Worm (Caenorhabditis elegans) whole organism, L1 larva: Measurements from ENCODE around the gene srlf-3.
A peak's percentile ranks its signal among the peaks of the same experiment; 100 is the strongest.

Experiments used
- F16B12.6 ChIP-seq: fragments of 150-350 bp; optimal IDR thresholded peaks from 2 replicates; lab custom pipeline; 2014; ENCODE audit warnings: missing biosample characterization, missing genetic modification characterization
- Y116A8C.19 ChIP-seq: sonication (generic microtip); optimal IDR thresholded peaks from 2 replicates; lab custom pipeline; 2016; ENCODE audit warnings: missing compliant biosample characterization, missing genetic modification characterization, borderline replicate concordance
- alr-1 ChIP-seq: fragments of 200-800 bp; sonication (Bioruptor generic); optimal IDR thresholded peaks from 2 replicates; lab custom pipeline; 2018; ENCODE audit warnings: borderline replicate concordance, mild to moderate bottlenecking, missing genetic modification characterization, missing compliant biosample characterization
- aly-2 ChIP-seq: fragments of 150-350 bp; optimal IDR thresholded peaks from 2 replicates; lab custom pipeline; 2014; ENCODE audit warnings: missing biosample characterization, missing genetic modification characterization
- ama-1 ChIP-seq: fragments of 150-350 bp; optimal IDR thresholded peaks from 2 replicates; lab custom pipeline; 2014
- blmp-1 ChIP-seq: fragments of 150-350 bp; optimal IDR thresholded peaks from 2 replicates; lab custom pipeline; 2014; ENCODE audit warnings: missing biosample characterization, missing genetic modification characterization
- ceh-63 ChIP-seq: fragments of 200-800 bp; sonication (Bioruptor generic); optimal IDR thresholded peaks from 2 replicates; lab custom pipeline; 2018; ENCODE audit warnings: mild to moderate bottlenecking, missing genetic modification characterization, missing compliant biosample characterization
- ceh-8 ChIP-seq: fragments of 200-800 bp; sonication (Bioruptor generic); optimal IDR thresholded peaks from 2 replicates; lab custom pipeline; 2018; ENCODE audit warnings: mild to moderate bottlenecking, missing genetic modification characterization, moderate library complexity, missing compliant biosample characterization
- ceh-88 ChIP-seq: fragments of 200-800 bp; sonication (Bioruptor generic); IDR thresholded peaks from 2 replicates; pipeline ENCODE4 v1.3.6; 2022; ENCODE audit warnings: missing genetic modification characterization, missing compliant biosample characterization
- dpl-1 ChIP-seq, 3 experiments: fragments of 150-350 bp in 2 of 3; sonication (generic microtip) in 1 of 3; optimal IDR thresholded peaks; 2 replicates each; lab custom pipeline; 2014 to 2017; ENCODE audit warnings: missing biosample characterization in 3 of 3, missing genetic modification characterization in 3 of 3, missing genetic modification reagents in 3 of 3
- dsc-1 ChIP-seq: sonication (generic microtip); optimal IDR thresholded peaks from 2 replicates; lab custom pipeline; 2016; ENCODE audit warnings: mild to moderate bottlenecking, missing genetic modification characterization, missing compliant biosample characterization
- efl-3 ChIP-seq: fragments of 200-800 bp; sonication (Bioruptor generic); optimal IDR thresholded peaks from 2 replicates; lab custom pipeline; 2018; ENCODE audit warnings: mild to moderate bottlenecking, missing genetic modification characterization, missing compliant biosample characterization
- egl-13 ChIP-seq: sonication (generic microtip); optimal IDR thresholded peaks from 2 replicates; lab custom pipeline; 2016; ENCODE audit warnings: missing genotype, missing genetic modification reagents, missing genetic modification characterization, missing compliant biosample characterization
- egl-27 ChIP-seq, 2 experiments: fragments of 150-350 bp in 1 of 2; sonication (generic microtip); optimal IDR thresholded peaks; 3 replicates each; lab custom pipeline; 2017 to 2018; ENCODE audit warnings: missing biosample characterization in 2 of 2, missing genetic modification characterization in 2 of 2, missing genetic modification reagents in 2 of 2
- elt-2 ChIP-seq: sonication (generic microtip); optimal IDR thresholded peaks from 2 replicates; lab custom pipeline; 2016; ENCODE audit warnings: missing genetic modification characterization, mild to moderate bottlenecking, inconsistent platforms, missing compliant biosample characterization, missing genetic modification reagents
- elt-3 ChIP-seq, 6 experiments: fragments of 150-350 bp in 1 of 6; sonication (generic microtip); optimal IDR thresholded peaks; 2 replicates each; lab custom pipeline; 2017 to 2018; ENCODE audit warnings: missing biosample characterization in 6 of 6, missing genetic modification characterization in 6 of 6, inconsistent platforms in 1 of 6
- fkh-10 ChIP-seq: sonication (generic microtip); optimal IDR thresholded peaks from 2 replicates; lab custom pipeline; 2017; ENCODE audit warnings: missing biosample characterization, missing genetic modification reagents, missing genetic modification characterization
- fkh-4 ChIP-seq: sonication (generic microtip); optimal IDR thresholded peaks from 2 replicates; lab custom pipeline; 2016; ENCODE audit warnings: missing compliant biosample characterization, missing genetic modification characterization, borderline replicate concordance
- fos-1 ChIP-seq: fragments of 150-350 bp; optimal IDR thresholded peaks from 2 replicates; lab custom pipeline; 2014; ENCODE audit warnings: missing biosample characterization, missing genetic modification characterization
- hlh-4 ChIP-seq: sonication (generic microtip); optimal IDR thresholded peaks from 2 replicates; lab custom pipeline; 2016; ENCODE audit warnings: mild to moderate bottlenecking, missing genetic modification characterization, missing compliant biosample characterization
- irx-1 ChIP-seq: sonication (generic microtip); optimal IDR thresholded peaks from 2 replicates; lab custom pipeline; 2016; ENCODE audit warnings: missing genetic modification characterization, missing compliant biosample characterization
- isw-1 ChIP-seq: fragments of 200-800 bp; sonication (Bioruptor generic); IDR thresholded peaks from 2 replicates; pipeline ENCODE4 v1.3.6; 2022; ENCODE audit warnings: missing genetic modification characterization, missing compliant biosample characterization
- jun-1 ChIP-seq: fragments of 150-350 bp; optimal IDR thresholded peaks from 2 replicates; lab custom pipeline; 2014; ENCODE audit warnings: missing biosample characterization, missing genetic modification reagents, missing genetic modification characterization
- lin-39 ChIP-seq: fragments of 150-350 bp; optimal IDR thresholded peaks from 2 replicates; lab custom pipeline; 2014; ENCODE audit warnings: missing biosample characterization, missing genetic modification reagents, missing genetic modification characterization
- lsy-2 ChIP-seq, 2 experiments: fragments of 150-350 bp; optimal IDR thresholded peaks; 2 replicates each; lab custom pipeline; 2014; ENCODE audit warnings: missing biosample characterization in 2 of 2, missing genetic modification characterization in 2 of 2
- mab-9 ChIP-seq: fragments of 200-800 bp; sonication (Bioruptor generic); IDR thresholded peaks from 2 replicates; pipeline ENCODE4 v1.3.6; 2022; ENCODE audit warnings: missing genetic modification reagents, missing genetic modification characterization, missing compliant biosample characterization
- mdl-1 ChIP-seq, 2 experiments: fragments of 150-350 bp; optimal IDR thresholded peaks; 2 replicates each; lab custom pipeline; 2014 to 2017; ENCODE audit warnings: missing biosample characterization in 2 of 2, missing genetic modification characterization in 2 of 2, inconsistent platforms in 1 of 2
- nhr-12 ChIP-seq: sonication (generic microtip); optimal IDR thresholded peaks from 2 replicates; lab custom pipeline; 2017; ENCODE audit warnings: missing biosample characterization, missing genetic modification characterization
- nhr-19 ChIP-seq: fragments of 200-800 bp; sonication (Bioruptor generic); conservative IDR thresholded peaks from 2 replicates; pipeline ENCODE4 v1.3.6; 2022; ENCODE audit warnings: missing genetic modification characterization, missing compliant biosample characterization
- nhr-20 ChIP-seq: sonication (generic microtip); optimal IDR thresholded peaks from 2 replicates; lab custom pipeline; 2016; ENCODE audit warnings: mild to moderate bottlenecking, missing genetic modification characterization, missing compliant biosample characterization
- nhr-71 ChIP-seq: sonication (generic microtip); optimal IDR thresholded peaks from 2 replicates; lab custom pipeline; 2016; ENCODE audit warnings: mild to moderate bottlenecking, missing genetic modification characterization, moderate library complexity, missing compliant biosample characterization
- nhr-76 ChIP-seq: sonication (generic microtip); optimal IDR thresholded peaks from 2 replicates; lab custom pipeline; 2017; ENCODE audit warnings: missing biosample characterization, missing genetic modification characterization
- nhr-84 ChIP-seq: sonication (generic microtip); optimal IDR thresholded peaks from 2 replicates; lab custom pipeline; 2017; ENCODE audit warnings: missing biosample characterization, missing genetic modification characterization
- nhr-85 ChIP-seq: sonication (generic microtip); peaks from one replicate; lab custom pipeline; 2016; ENCODE audit warnings: missing genetic modification characterization, inconsistent platforms, missing compliant biosample characterization
- pag-3 ChIP-seq: sonication (generic microtip); optimal IDR thresholded peaks from 2 replicates; lab custom pipeline; 2017; ENCODE audit warnings: missing genetic modification characterization, mild to moderate bottlenecking, missing compliant biosample characterization, antibody characterized with exemption, borderline replicate concordance; ENCODE audit not compliant: insufficient read depth
- pax-3 ChIP-seq: fragments of 200-800 bp; sonication (Bioruptor generic); optimal IDR thresholded peaks from 2 replicates; lab custom pipeline; 2018; ENCODE audit warnings: mild to moderate bottlenecking, missing genetic modification characterization, moderate library complexity, missing compliant biosample characterization
- pqm-1 ChIP-seq: sonication (generic microtip); optimal IDR thresholded peaks from 3 replicates; lab custom pipeline; 2017; ENCODE audit warnings: missing biosample characterization, missing genetic modification characterization
- skn-1 ChIP-seq: fragments of 150-350 bp; optimal IDR thresholded peaks from 2 replicates; lab custom pipeline; 2014; ENCODE audit warnings: missing biosample characterization, missing genetic modification characterization
- snpc-4 ChIP-seq: fragments of 150-350 bp; optimal IDR thresholded peaks from 2 replicates; lab custom pipeline; 2014; ENCODE audit warnings: missing biosample characterization, missing genetic modification characterization
- snu-23 ChIP-seq: sonication (generic microtip); optimal IDR thresholded peaks from 2 replicates; lab custom pipeline; 2016; ENCODE audit warnings: missing genetic modification characterization, missing compliant biosample characterization
- sox-4 ChIP-seq: sonication (generic microtip); optimal IDR thresholded peaks from 2 replicates; lab custom pipeline; 2016; ENCODE audit warnings: missing genetic modification characterization, missing compliant biosample characterization
- sptf-1 ChIP-seq: fragments of 150-350 bp; optimal IDR thresholded peaks from 2 replicates; lab custom pipeline; 2014; ENCODE audit warnings: missing biosample characterization, missing genetic modification characterization
- sup-37 ChIP-seq: fragments of 200-800 bp; sonication (Bioruptor generic); optimal IDR thresholded peaks from 2 replicates; lab custom pipeline; 2018; ENCODE audit warnings: mild to moderate bottlenecking, missing genetic modification characterization, missing compliant biosample characterization
- swsn-7 ChIP-seq: sonication (generic microtip); optimal IDR thresholded peaks from 2 replicates; lab custom pipeline; 2016; ENCODE audit warnings: missing genetic modification characterization, missing compliant biosample characterization
- tlp-1 ChIP-seq: fragments of 150-350 bp; optimal IDR thresholded peaks from 2 replicates; lab custom pipeline; 2014; ENCODE audit warnings: missing biosample characterization, missing genetic modification characterization
- unc-30 ChIP-seq: sonication (generic microtip); optimal IDR thresholded peaks from 2 replicates; lab custom pipeline; 2017; ENCODE audit warnings: missing biosample characterization, missing genetic modification characterization
- unc-86 ChIP-seq: sonication (generic microtip); optimal IDR thresholded peaks from 2 replicates; lab custom pipeline; 2016; ENCODE audit warnings: missing genetic modification characterization, missing compliant biosample characterization
- vab-15 ChIP-seq: sonication (generic microtip); optimal IDR thresholded peaks from 2 replicates; lab custom pipeline; 2017; ENCODE audit warnings: missing genotype, mild to moderate bottlenecking, missing genetic modification characterization, missing compliant biosample characterization
- xbp-1 ChIP-seq: sonication (generic microtip); optimal IDR thresholded peaks from 2 replicates; lab custom pipeline; 2016; ENCODE audit warnings: missing genetic modification characterization, missing compliant biosample characterization
- zag-1 ChIP-seq: fragments of 150-350 bp; optimal IDR thresholded peaks from 2 replicates; lab custom pipeline; 2014; ENCODE audit warnings: missing biosample characterization, missing genetic modification characterization

srlf-3 gene

ce11 chrIV:8526050-8526449, 38.8 kb downstream of the srlf-3 start (continued):
- peak in 1 of 3 experiments; percentile 25 for TF ChIP-seq dpl-1 (GFP tag; optimal IDR thresholded peaks at IDR 0.05; lab: Kevin White, UChicago)
- TF ChIP-seq ceh-8 (GFP tag; lab: Kevin White, UChicago): no peak
- no peak; the same call in 1 of the 2 replicates for TF ChIP-seq ceh-88 (GFP tag; lab: Robert Waterston, UW)
- no peak for TF ChIP-seq egl-13
- peak; percentile 73 to 91 for TF ChIP-seq lsy-2 (tag; optimal IDR thresholded peaks at IDR 0.05; lab: Kevin White, UChicago)
- TF ChIP-seq F16B12.6: no peak
- TF ChIP-seq sup-37 (GFP tag; lab: Kevin White, UChicago): no peak
- TF ChIP-seq nhr-19 (GFP tag; lab: Robert Waterston, UW): peak; percentile 88
- TF ChIP-seq mdl-1 (tag; optimal IDR thresholded peaks at IDR 0.05; lab: Kevin White, UChicago): peak in 1 of 2 experiments; percentile 91
- TF ChIP-seq pqm-1 (tag; lab: Kevin White, UChicago): no peak
- peak; percentile 44 for TF ChIP-seq swsn-7 (tag; lab: Kevin White, UChicago)
- TF ChIP-seq ceh-63 (GFP tag; lab: Kevin White, UChicago): no peak
- no peak for TF ChIP-seq fkh-4
- TF ChIP-seq nhr-71 (tag; lab: Kevin White, UChicago): peak; percentile 94
- TF ChIP-seq hlh-4: no peak
- TF ChIP-seq snpc-4 (tag; lab: Kevin White, UChicago): no peak
- peak; percentile 86 for TF ChIP-seq blmp-1 (tag; lab: Kevin White, UChicago)
- TF ChIP-seq efl-3 (GFP tag; lab: Kevin White, UChicago): no peak
- peak; percentile 1 for TF ChIP-seq skn-1 (tag; lab: Kevin White, UChicago)
- no peak for TF ChIP-seq pag-3 (tag; lab: Kevin White, UChicago)
- TF ChIP-seq nhr-76 (tag; lab: Kevin White, UChicago): no peak
- peak; percentile 39 for TF ChIP-seq sox-4
- TF ChIP-seq ama-1 (lab: Kevin White, UChicago): no peak
- TF ChIP-seq jun-1 (tag; lab: Kevin White, UChicago): no peak
- TF ChIP-seq egl-27 (tag; optimal IDR thresholded peaks at IDR 0.05; lab: Kevin White, UChicago): peak in 1 of 2 experiments; percentile 80
- no peak for TF ChIP-seq dsc-1 (tag; lab: Kevin White, UChicago)
- peak in 3 of 6 experiments; percentile 56 to 97 (median 90) for TF ChIP-seq elt-3 (tag; optimal IDR thresholded peaks at IDR 0.05; lab: Kevin White, UChicago)
- TF ChIP-seq aly-2 (tag; lab: Kevin White, UChicago): no peak
- no peak for TF ChIP-seq Y116A8C.19 (tag; lab: Kevin White, UChicago)
- TF ChIP-seq nhr-84 (tag; lab: Kevin White, UChicago): no peak
- no peak for TF ChIP-seq nhr-12 (tag; lab: Kevin White, UChicago)
- TF ChIP-seq fos-1 (tag; lab: Kevin White, UChicago): no peak
- peak; percentile 94 for TF ChIP-seq nhr-85
- no peak for TF ChIP-seq alr-1 (tag; lab: Kevin White, UChicago)
- TF ChIP-seq vab-15 (tag; lab: Kevin White, UChicago): no peak
- no peak for TF ChIP-seq isw-1 (GFP tag; lab: Robert Waterston, UW)
- TF ChIP-seq, all 84 proteins: peak for 30

DNA sequence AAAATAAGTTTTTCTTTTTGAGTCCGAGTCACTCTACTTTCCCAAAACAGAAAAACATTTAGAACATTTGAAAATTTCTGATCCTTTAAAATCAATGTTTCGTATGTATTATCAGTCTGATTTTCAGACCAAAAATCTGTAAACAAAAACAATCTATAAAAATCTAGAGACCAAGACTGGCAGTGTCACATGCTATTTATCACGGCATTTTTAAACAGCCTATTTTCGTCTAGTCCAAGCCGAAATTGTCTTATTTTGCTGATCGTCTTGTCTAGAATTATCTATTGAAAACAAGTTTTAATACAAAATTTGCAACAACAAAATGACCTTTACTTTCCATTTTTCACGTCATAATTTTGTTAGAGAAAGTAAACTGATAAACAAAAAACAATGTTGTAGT, 39.3 kb downstream of the srlf-3 start:
- TF ChIP-seq snu-23 (no peak), nhr-84 (tag; lab: Kevin White, UChicago) (no peak), elt-2 (tag; lab: Kevin White, UChicago) (peak; percentile 6), nhr-76 (tag; lab: Kevin White, UChicago) (no peak)

- no peak for TF ChIP-seq unc-86 (tag; lab: Kevin White, UChicago)
- no peak for TF ChIP-seq zag-1 (tag; lab: Kevin White, UChicago)
- TF ChIP-seq jun-1 (tag; lab: Kevin White, UChicago): peak; percentile 81
- TF ChIP-seq lin-39 (tag; lab: Kevin White, UChicago): no peak
- TF ChIP-seq dpl-1 (GFP tag; optimal IDR thresholded peaks at IDR 0.05; lab: Kevin White, UChicago): peak in 1 of 3 experiments; percentile 40
- no peak for TF ChIP-seq efl-3 (GFP tag; lab: Kevin White, UChicago)
- no peak for TF ChIP-seq sptf-1
- no peak for TF ChIP-seq aly-2 (tag; lab: Kevin White, UChicago)
- TF ChIP-seq pax-3 (tag; lab: Kevin White, UChicago): peak; percentile 40
- peak; percentile 98 for TF ChIP-seq nhr-85
- peak; percentile 78 for TF ChIP-seq tlp-1 (tag; lab: Kevin White, UChicago)
- TF ChIP-seq nhr-20: peak; percentile 98
- peak; percentile 60 for TF ChIP-seq irx-1 (tag; lab: Kevin White, UChicago)
- no peak for TF ChIP-seq mab-9 (GFP tag; lab: Robert Waterston, UW)
- TF ChIP-seq fkh-10 (GFP tag; lab: Kevin White, UChicago): no peak
- TF ChIP-seq snpc-4 (tag; lab: Kevin White, UChicago): peak; percentile 30
- TF ChIP-seq unc-30 (tag; lab: Kevin White, UChicago): no peak
- peak; percentile 63 for TF ChIP-seq xbp-1 (tag; lab: Kevin White, UChicago)
These were observed 40.3 kb downstream of the srlf-3 start for ce11 chrIV:8527598-8528012.
